Worm (Caenorhabditis elegans) whole organism, L2 larva: ENCODE data around the gene col-98.

Source experiments
- C34F6.9 ChIP-seq: fragments of 150-350 bp; optimal IDR thresholded peaks from 2 replicates; lab custom pipeline; 2014; ENCODE audit warnings: missing biosample characterization, missing genetic modification characterization
- F13H6.1 ChIP-seq: sonication (generic microtip); optimal IDR thresholded peaks from 2 replicates; lab custom pipeline; 2016; ENCODE audit warnings: missing genetic modification characterization, missing compliant biosample characterization
- R02D3.7 ChIP-seq: fragments of 150-350 bp; optimal IDR thresholded peaks from 2 replicates; lab custom pipeline; 2014; ENCODE audit warnings: missing biosample characterization, missing genetic modification characterization
- ZK546.5 ChIP-seq: sonication (generic microtip); optimal IDR thresholded peaks from 2 replicates; lab custom pipeline; 2017; ENCODE audit warnings: missing biosample characterization, missing genetic modification characterization
- ama-1 ChIP-seq: fragments of 150-350 bp; optimal IDR thresholded peaks from 2 replicates; lab custom pipeline; 2018; ENCODE audit warnings: inconsistent platforms
- ceh-16 ChIP-seq: fragments of 150-350 bp; optimal IDR thresholded peaks from 2 replicates; lab custom pipeline; 2014; ENCODE audit warnings: missing biosample characterization, missing genetic modification characterization
- crh-2 ChIP-seq: sonication (generic microtip); optimal IDR thresholded peaks from 2 replicates; lab custom pipeline; 2017; ENCODE audit warnings: missing biosample characterization, missing genetic modification characterization
- dmd-4 ChIP-seq: sonication (generic microtip); optimal IDR thresholded peaks from 2 replicates; lab custom pipeline; 2017; ENCODE audit warnings: missing biosample characterization, missing genetic modification characterization
- egl-27 ChIP-seq: sonication (generic microtip); optimal IDR thresholded peaks from 3 replicates; lab custom pipeline; 2017; ENCODE audit warnings: missing biosample characterization, missing genetic modification reagents, missing genetic modification characterization
- elt-3 ChIP-seq: sonication (generic microtip); optimal IDR thresholded peaks from 2 replicates; lab custom pipeline; 2017; ENCODE audit warnings: missing biosample characterization, missing genetic modification characterization
- lin-11 ChIP-seq: fragments of 150-350 bp; sonication (generic microtip); optimal IDR thresholded peaks from 2 replicates; lab custom pipeline; 2014; ENCODE audit warnings: missing biosample characterization, missing genetic modification characterization, inconsistent platforms, mixed read lengths
- lin-13 ChIP-seq: fragments of 150-350 bp; optimal IDR thresholded peaks from 2 replicates; lab custom pipeline; 2014; ENCODE audit warnings: missing biosample characterization, missing genetic modification reagents, missing genetic modification characterization
- lsy-2 ChIP-seq, 2 experiments: fragments of 150-350 bp in 1 of 2; sonication (generic microtip) in 1 of 2; optimal IDR thresholded peaks; 2 replicates each; lab custom pipeline; 2014 to 2017; ENCODE audit warnings: missing biosample characterization in 2 of 2, missing genetic modification characterization in 2 of 2
- mab-5 ChIP-seq: fragments of 150-350 bp; optimal IDR thresholded peaks from 2 replicates; lab custom pipeline; 2014; ENCODE audit warnings: missing biosample characterization, missing genetic modification characterization
- mbf-1 ChIP-seq: sonication (generic microtip); optimal IDR thresholded peaks from 2 replicates; lab custom pipeline; 2017; ENCODE audit warnings: missing biosample characterization, missing genetic modification characterization
- mdl-1 ChIP-seq, 2 experiments: fragments of 150-350 bp in 1 of 2; sonication (generic microtip) in 1 of 2; optimal IDR thresholded peaks; 2 replicates each; lab custom pipeline; 2017; ENCODE audit warnings: missing biosample characterization in 2 of 2, missing genetic modification characterization in 2 of 2
- nhr-10 ChIP-seq: sonication (generic microtip); optimal IDR thresholded peaks from 2 replicates; lab custom pipeline; 2017; ENCODE audit warnings: missing biosample characterization, missing genetic modification characterization
- nhr-11 ChIP-seq: fragments of 150-350 bp; optimal IDR thresholded peaks from 2 replicates; lab custom pipeline; 2014; ENCODE audit warnings: missing biosample characterization, missing genetic modification characterization
- nhr-129 ChIP-seq: fragments of 150-350 bp; optimal IDR thresholded peaks from 2 replicates; lab custom pipeline; 2014; ENCODE audit warnings: missing biosample characterization, missing genetic modification characterization
- nhr-23 ChIP-seq: fragments of 150-350 bp; optimal IDR thresholded peaks from 2 replicates; lab custom pipeline; 2014; ENCODE audit warnings: missing biosample characterization, missing genetic modification reagents, missing genetic modification characterization
- nhr-237 ChIP-seq: fragments of 150-350 bp; optimal IDR thresholded peaks from 2 replicates; lab custom pipeline; 2014; ENCODE audit warnings: missing biosample characterization, missing genetic modification characterization
- nhr-25 ChIP-seq: fragments of 150-350 bp; sonication (generic microtip); optimal IDR thresholded peaks from 3 replicates; lab custom pipeline; 2014; ENCODE audit warnings: missing biosample characterization, missing genetic modification characterization
- nhr-6 ChIP-seq: fragments of 150-350 bp; optimal IDR thresholded peaks from 2 replicates; lab custom pipeline; 2014; ENCODE audit warnings: missing biosample characterization, missing genetic modification characterization
- nhr-77 ChIP-seq: fragments of 150-350 bp; optimal IDR thresholded peaks from 2 replicates; lab custom pipeline; 2014; ENCODE audit warnings: missing biosample characterization, missing genetic modification characterization
- peb-1 ChIP-seq: fragments of 150-350 bp; optimal IDR thresholded peaks from 2 replicates; lab custom pipeline; 2014; ENCODE audit warnings: missing biosample characterization, missing genetic modification characterization
- sem-4 ChIP-seq: fragments of 150-350 bp; optimal IDR thresholded peaks from 2 replicates; lab custom pipeline; 2014; ENCODE audit warnings: missing biosample characterization, missing genetic modification reagents, missing genetic modification characterization
- skn-1 ChIP-seq: sonication (generic microtip); optimal IDR thresholded peaks from 2 replicates; lab custom pipeline; 2017; ENCODE audit warnings: missing biosample characterization, missing genetic modification characterization
- sma-3 ChIP-seq: sonication (generic microtip); optimal IDR thresholded peaks from 2 replicates; lab custom pipeline; 2016; ENCODE audit warnings: missing genetic modification reagents, missing genetic modification characterization, missing compliant biosample characterization
- sma-9 ChIP-seq, 2 experiments: fragments of 150-350 bp in 1 of 2; sonication (generic microtip) in 1 of 2; optimal IDR thresholded peaks; 2 replicates each; lab custom pipeline; 2014 to 2016; ENCODE audit warnings: missing genetic modification characterization in 2 of 2, mild to moderate bottlenecking in 1 of 2, missing biosample characterization in 1 of 2, missing compliant biosample characterization in 1 of 2, missing genetic modification reagents in 1 of 2, moderate library complexity in 1 of 2
- unc-39 ChIP-seq: fragments of 150-350 bp; optimal IDR thresholded peaks from 2 replicates; lab custom pipeline; 2014; ENCODE audit warnings: missing biosample characterization, missing genetic modification characterization
- unc-55 ChIP-seq: fragments of 150-350 bp; sonication (generic microtip); optimal IDR thresholded peaks from 3 replicates; lab custom pipeline; 2014; ENCODE audit warnings: missing biosample characterization, missing genetic modification reagents, missing genetic modification characterization
- zag-1 ChIP-seq: fragments of 150-350 bp; optimal IDR thresholded peaks from 2 replicates; lab custom pipeline; 2014; ENCODE audit warnings: missing biosample characterization, missing genetic modification characterization
- ztf-1 ChIP-seq: fragments of 200-800 bp; sonication (Bioruptor generic); conservative IDR thresholded peaks from 2 replicates; pipeline ENCODE4 v1.3.6; 2022; ENCODE audit warnings: missing genetic modification characterization, missing compliant biosample characterization
- ztf-11 ChIP-seq: sonication (generic microtip); optimal IDR thresholded peaks from 2 replicates; lab custom pipeline; 2017; ENCODE audit warnings: missing biosample characterization, missing genetic modification characterization
- ztf-4 ChIP-seq: fragments of 150-350 bp; optimal IDR thresholded peaks from 2 replicates; lab custom pipeline; 2014; ENCODE audit warnings: missing biosample characterization, missing genetic modification characterization

col-98 gene

DNA sequence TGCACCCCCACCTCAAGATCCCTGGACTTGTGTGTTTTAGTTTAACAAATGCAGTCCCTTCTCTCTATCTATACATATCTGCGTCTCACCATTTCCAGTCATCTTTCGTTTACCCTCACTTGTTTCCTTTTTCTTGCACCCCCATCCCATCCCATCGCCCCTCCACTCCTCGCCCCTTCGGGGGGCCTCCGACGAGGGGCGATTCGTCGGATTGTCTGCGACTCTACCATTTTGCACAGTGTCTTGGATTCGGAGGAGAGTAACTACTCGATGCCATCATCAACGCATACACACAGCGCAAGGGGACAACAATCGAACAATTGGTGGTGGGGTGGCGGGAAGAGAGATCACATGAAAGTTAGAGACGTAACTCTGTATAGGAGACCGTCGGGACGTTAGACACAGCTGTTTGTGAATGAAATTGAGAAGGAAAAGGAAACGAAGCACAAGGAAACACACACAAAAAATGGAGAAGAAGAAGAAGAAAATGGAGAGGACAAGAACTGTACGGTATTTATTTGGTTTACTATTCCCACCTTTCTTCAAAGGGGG is 43.7 kb downstream of the col-98 start (continued):
- no peak for TF ChIP-seq mbf-1
- peak; percentile 75 for TF ChIP-seq unc-39
- TF ChIP-seq ztf-11, result no peak

DNA sequence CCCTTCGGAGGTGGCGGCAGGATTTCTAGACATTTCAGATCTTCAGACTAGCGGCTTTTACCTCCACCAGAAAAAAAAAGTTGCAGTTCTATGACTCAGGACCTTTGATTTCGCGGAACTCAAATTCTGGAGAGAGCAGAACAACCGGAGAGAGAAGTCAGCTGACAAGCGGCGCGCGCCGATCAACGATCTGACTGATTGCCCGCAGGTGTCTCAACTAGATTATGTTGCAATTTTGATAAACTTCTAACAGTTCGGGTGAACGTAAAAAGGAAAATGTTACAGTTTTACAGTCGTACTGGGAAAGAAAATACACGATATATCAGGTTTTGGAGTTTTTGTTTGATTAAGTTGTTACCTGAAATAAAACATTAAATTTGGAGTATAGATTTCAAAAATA is 44.2 kb downstream of the col-98 start:
- TF ChIP-seq sma-9 (GFP tag; optimal IDR thresholded peaks at IDR 0.05; lab: Kevin White, UChicago) (peak; percentile 66), sma-9 (tag; optimal IDR thresholded peaks at IDR 0.05; lab: Kevin White, UChicago) (no peak), sma-3 (GFP tag; lab: Kevin White, UChicago) (no peak)

- TF ChIP-seq nhr-10 (tag; lab: Kevin White, UChicago) (no peak), lin-11 (tag; lab: Kevin White, UChicago) (no peak), ceh-16 (tag; lab: Kevin White, UChicago) (peak; percentile 9), lsy-2 (tag; optimal IDR thresholded peaks at IDR 0.05; lab: Kevin White, UChicago) (peak in 1 of 2 experiments; percentile 22), nhr-129 (tag; lab: Kevin White, UChicago) (peak; percentile 63), sem-4 (tag; lab: Kevin White, UChicago) (peak; percentile 52), sma-9 (GFP tag; optimal IDR thresholded peaks at IDR 0.05; lab: Kevin White, UChicago) (peak; percentile 88), sma-9 (tag; optimal IDR thresholded peaks at IDR 0.05; lab: Kevin White, UChicago) (no peak), C34F6.9 (tag; lab: Kevin White, UChicago) (peak; percentile 63), crh-2 (tag; lab: Kevin White, UChicago) (peak; percentile 73), nhr-23 (tag; lab: Kevin White, UChicago) (no peak), egl-27 (no peak), lin-13 (GFP tag; lab: Kevin White, UChicago) (peak; percentile 4), mdl-1 (tag; optimal IDR thresholded peaks at IDR 0.05; lab: Kevin White, UChicago) (peak; percentile 15 to 24), ama-1 (lab: Kevin White, UChicago) (peak; percentile 13), nhr-25 (tag; lab: Kevin White, UChicago) (peak; percentile 58)
These were observed 45.7 kb downstream of the col-98 start for ce11 chrIII:13064213-13065184.

DNA sequence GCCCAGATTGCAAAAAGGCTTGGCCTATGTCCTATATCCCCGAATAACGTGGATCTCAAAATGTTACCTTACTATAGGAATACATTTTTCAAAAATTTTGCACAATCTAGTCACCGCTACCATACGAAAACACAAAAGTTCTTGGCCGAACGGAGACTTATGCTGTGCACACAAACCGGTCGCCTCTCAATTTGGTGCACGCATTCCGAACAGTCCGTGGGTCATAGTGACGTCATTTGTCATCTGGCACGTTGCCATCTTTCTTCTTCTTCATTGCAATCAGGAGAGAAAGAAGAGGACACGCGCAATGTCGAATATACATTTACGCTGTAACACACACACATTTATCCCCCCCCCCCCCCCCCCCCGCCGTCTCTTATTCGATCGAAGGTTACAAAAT is 46.9 kb downstream of the col-98 start:
- TF ChIP-seq mdl-1 (tag; optimal IDR thresholded peaks at IDR 0.05; lab: Kevin White, UChicago), result peak in 1 of 2 experiments; percentile 38
- TF ChIP-seq zag-1 (tag; lab: Kevin White, UChicago), result no peak
- TF ChIP-seq nhr-6, result no peak
- no peak for TF ChIP-seq C34F6.9 (tag; lab: Kevin White, UChicago)
- no peak for TF ChIP-seq mbf-1
- peak; percentile 6 for TF ChIP-seq nhr-25 (tag; lab: Kevin White, UChicago)
- TF ChIP-seq elt-3 (tag; lab: Kevin White, UChicago), result no peak
- peak; percentile 25 for TF ChIP-seq nhr-129 (tag; lab: Kevin White, UChicago)
- TF ChIP-seq unc-55 (GFP tag; lab: Kevin White, UChicago), result no peak
- no peak for TF ChIP-seq crh-2 (tag; lab: Kevin White, UChicago)
- no peak for TF ChIP-seq skn-1 (tag; lab: Kevin White, UChicago)
- TF ChIP-seq lsy-2 (tag; optimal IDR thresholded peaks at IDR 0.05; lab: Kevin White, UChicago), result no peak
- no peak for TF ChIP-seq peb-1 (tag; lab: Kevin White, UChicago)

DNA sequence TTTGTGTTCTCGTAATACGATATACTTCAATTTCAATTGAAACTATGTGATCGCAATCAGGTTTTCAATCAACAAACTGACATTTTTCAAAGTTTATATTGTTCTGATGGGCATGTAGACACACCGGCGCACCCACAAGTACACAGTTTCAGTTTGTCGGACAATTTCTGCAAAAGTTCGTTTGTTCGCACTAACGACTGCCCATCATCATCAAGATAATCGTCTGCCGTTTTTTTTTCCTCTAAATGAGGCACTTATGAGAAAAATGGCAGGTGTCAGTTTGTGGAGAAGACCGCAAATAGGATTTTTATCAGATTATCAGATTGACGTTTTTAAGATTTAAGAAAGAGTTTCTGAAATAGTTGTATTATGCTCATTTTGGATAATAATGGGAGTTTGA is 48.0 kb downstream of the col-98 start:
- peak; percentile 34 for TF ChIP-seq sma-9 (GFP tag; optimal IDR thresholded peaks at IDR 0.05; lab: Kevin White, UChicago)
- no peak for TF ChIP-seq sma-9 (tag; optimal IDR thresholded peaks at IDR 0.05; lab: Kevin White, UChicago)
- TF ChIP-seq dmd-4, result no peak

- TF ChIP-seq egl-27 (peak; percentile 74), elt-3 (tag; lab: Kevin White, UChicago) (no peak), sma-9 (GFP tag; optimal IDR thresholded peaks at IDR 0.05; lab: Kevin White, UChicago) (peak; percentile 82), sma-9 (tag; optimal IDR thresholded peaks at IDR 0.05; lab: Kevin White, UChicago) (no peak), unc-39 (no peak), skn-1 (tag; lab: Kevin White, UChicago) (no peak), nhr-10 (tag; lab: Kevin White, UChicago) (peak; percentile 6), ama-1 (lab: Kevin White, UChicago) (peak; percentile 80), C34F6.9 (tag; lab: Kevin White, UChicago) (peak; percentile 95), F13H6.1 (tag; lab: Kevin White, UChicago) (peak; percentile 94), nhr-77 (tag; lab: Kevin White, UChicago) (no peak), nhr-11 (no peak), ztf-1 (GFP tag; lab: Robert Waterston, UW) (no peak), crh-2 (tag; lab: Kevin White, UChicago) (peak; percentile 92), ZK546.5 (tag; lab: Kevin White, UChicago) (no peak), ztf-4 (tag; lab: Kevin White, UChicago) (peak; percentile 78), nhr-237 (tag; lab: Kevin White, UChicago) (no peak), nhr-6 (peak; percentile 58), zag-1 (tag; lab: Kevin White, UChicago) (peak; percentile 94), mab-5 (tag; lab: Kevin White, UChicago) (peak; percentile 31), R02D3.7 (tag; lab: Kevin White, UChicago) (no peak)
These were observed 49.3 kb downstream of the col-98 start for ce11 chrIII:13067884-13068767.
